Worm (Caenorhabditis elegans): ENCODE results near the gene F35C11.6.

The F35C11.6 gene

ce11 chrII:8269351-8269750 lies 10.4 kb upstream of the F35C11.6 start, which contains the start of gene K01C8.2 (continued):
- TF ChIP-seq ceh-32 (tag; optimal IDR thresholded peaks at IDR 0.05; ENCODE audit: poor library complexity) (no peak), mep-1 (tag; optimal IDR thresholded peaks at IDR 0.05) (no peak), arid-1 (GFP tag; conservative IDR thresholded peaks at IDR 0.05) (no peak)

ce11 chrII:8267679-8268078 lies 8.7 kb upstream of the F35C11.6 start:
- TF ChIP-seq hmg-1.1 (GFP tag; IDR thresholded peaks at IDR 0.05) (no peak), ceh-62 (tag; optimal IDR thresholded peaks at IDR 0.05) (no peak), hlh-30 (tag; optimal IDR thresholded peaks at IDR 0.05; ENCODE audit: insufficient read depth) (peak; percentile 17), unc-130 (GFP tag; optimal IDR thresholded peaks at IDR 0.05) (no peak), hlh-11 (tag; optimal IDR thresholded peaks at IDR 0.05) (peak; percentile 17), zfp-3 (GFP tag; conservative IDR thresholded peaks at IDR 0.05) (no peak), Y5F2A.4 (GFP tag; optimal IDR thresholded peaks at IDR 0.05) (no peak), mdl-1 (tag; optimal IDR thresholded peaks at IDR 0.05) (peak in 1 of 2 experiments; percentile 56), nhr-28 (tag; optimal IDR thresholded peaks at IDR 0.05) (peak; percentile 53), daf-19 (GFP tag; conservative IDR thresholded peaks at IDR 0.05) (no peak), set-16 (GFP tag; IDR thresholded peaks at IDR 0.05) (no peak)

ce11 chrII:8266559-8266958 lies 7.6 kb upstream of the F35C11.6 start:
- TF ChIP-seq nhr-28 (tag; optimal IDR thresholded peaks at IDR 0.05) (peak; percentile 56), jun-1 (tag; optimal IDR thresholded peaks at IDR 0.05) (no peak), nhr-41 (GFP tag; IDR thresholded peaks at IDR 0.05) (peak; percentile 87; the same call in 1 of the 2 replicates), pqm-1 (tag; optimal IDR thresholded peaks at IDR 0.05) (peak; percentile 89), snpc-4 (tag; optimal IDR thresholded peaks at IDR 0.05) (no peak), dmd-6 (GFP tag; IDR thresholded peaks at IDR 0.05) (peak; percentile 79), F49E8.2 (tag; optimal IDR thresholded peaks at IDR 0.05; ENCODE audit: borderline replicate concordance) (no peak), mxl-3 (GFP tag; optimal IDR thresholded peaks at IDR 0.05) (peak; percentile 38), cey-2 (tag; optimal IDR thresholded peaks at IDR 0.05; ENCODE audit: borderline replicate concordance, insufficient read depth) (no peak), hlh-11 (tag; optimal IDR thresholded peaks at IDR 0.05) (peak; percentile 35), lin-1 (GFP tag; IDR thresholded peaks at IDR 0.05) (peak; percentile 18; the same call in 1 of the 2 replicates)

DNA sequence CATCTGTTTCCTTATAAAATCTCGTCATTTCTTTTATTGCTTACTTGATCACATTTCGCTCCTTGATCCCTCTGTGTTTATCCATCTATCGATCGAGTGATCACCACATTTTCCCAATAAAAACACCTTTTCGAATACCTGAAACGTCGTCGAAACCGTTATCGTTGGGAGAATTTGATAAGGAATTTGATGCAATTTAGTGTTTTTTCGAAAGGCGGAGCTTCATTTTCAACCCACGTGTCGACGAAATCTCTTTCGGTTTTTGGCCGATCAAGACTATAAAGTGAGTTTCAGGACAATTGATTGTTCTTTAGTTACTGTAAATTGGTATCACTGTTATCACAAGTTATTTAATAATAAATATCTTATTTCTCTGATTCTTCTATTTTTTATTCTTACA lies 5.7 kb upstream of the F35C11.6 start, which contains the start of gene srdh-1:
Gene srdh-1, plus strand, starts transcription at position 43 of the 400 bp plus-strand sequence.
- TF ChIP-seq unc-62 (GFP tag; optimal IDR thresholded peaks at IDR 0.05 in 1 of 2) = no peak
- no peak for TF ChIP-seq unc-62 (tag; optimal IDR thresholded peaks at IDR 0.05)
- TF ChIP-seq mdl-1 (tag; optimal IDR thresholded peaks at IDR 0.05) = peak in 1 of 2 experiments; percentile 21
- TF ChIP-seq dmd-6 (GFP tag; IDR thresholded peaks at IDR 0.05) = peak; percentile 35; the same call in 1 of the 2 replicates
- TF ChIP-seq hlh-11 (tag; optimal IDR thresholded peaks at IDR 0.05) = peak; percentile 21
- peak; percentile 50 for TF ChIP-seq mxl-3 (GFP tag; optimal IDR thresholded peaks at IDR 0.05)
- TF ChIP-seq tra-1 (GFP tag; IDR thresholded peaks at IDR 0.05) = 0 out of 2 replicates have a peak, but pooled peaks have one; percentile 16
- TF ChIP-seq lin-29 (GFP tag; IDR thresholded peaks at IDR 0.05) = no peak
- no peak for TF ChIP-seq aly-2 (tag; optimal IDR thresholded peaks at IDR 0.05)
- TF ChIP-seq fos-1 (tag; optimal IDR thresholded peaks at IDR 0.05) = no peak
- peak; percentile 2 for TF ChIP-seq nhr-28 (tag; optimal IDR thresholded peaks at IDR 0.05)
- TF ChIP-seq daf-19 (GFP tag; conservative IDR thresholded peaks at IDR 0.05) = no peak
- TF ChIP-seq rbr-2 (tag; optimal IDR thresholded peaks at IDR 0.05) = no peak

- TF ChIP-seq mdt-29 (GFP tag; IDR thresholded peaks at IDR 0.05) = no peak
- peak; percentile 21 for TF ChIP-seq dve-1 (tag; optimal IDR thresholded peaks at IDR 0.05; ENCODE audit: insufficient read depth)
- TF ChIP-seq hlh-30 (tag; optimal IDR thresholded peaks at IDR 0.05; ENCODE audit: insufficient read depth) = peak; percentile 69
- TF ChIP-seq egl-43 (GFP tag; IDR thresholded peaks at IDR 0.05) = no peak
- no peak for TF ChIP-seq snpc-1.2 (GFP tag; IDR thresholded peaks at IDR 0.05)
- peak; percentile 7 for TF ChIP-seq hlh-11 (tag; optimal IDR thresholded peaks at IDR 0.05)
- TF ChIP-seq php-3 (GFP tag; IDR thresholded peaks at IDR 0.05) = no peak
- TF ChIP-seq lsy-2 (tag; optimal IDR thresholded peaks at IDR 0.05) = peak in 1 of 2 experiments; percentile 8
- TF ChIP-seq nhr-28 (tag; optimal IDR thresholded peaks at IDR 0.05) = peak; percentile 65
- TF ChIP-seq nhr-42 (GFP tag; IDR thresholded peaks at IDR 0.05) = no peak
- TF ChIP-seq nhr-25 (tag; optimal IDR thresholded peaks at IDR 0.05; ENCODE audit: borderline replicate concordance, insufficient read depth) = peak; percentile 20
- TF ChIP-seq mdl-1 (tag; optimal IDR thresholded peaks at IDR 0.05) = peak in 1 of 2 experiments; percentile 34
- peak; percentile 85 for TF ChIP-seq nhr-48 (tag; optimal IDR thresholded peaks at IDR 0.05)
- no peak for TF ChIP-seq nhr-10 (tag; optimal IDR thresholded peaks at IDR 0.05)
- peak; percentile 71 for TF ChIP-seq dmd-6 (GFP tag; IDR thresholded peaks at IDR 0.05)
- TF ChIP-seq hif-1 (tag; optimal IDR thresholded peaks at IDR 0.05) = no peak
- TF ChIP-seq unc-62 (GFP tag; optimal IDR thresholded peaks at IDR 0.05 in 1 of 2) = peak in 1 of 2 experiments; percentile 67
- no peak for TF ChIP-seq unc-62 (tag; optimal IDR thresholded peaks at IDR 0.05)
Measured at ce11 chrII:8263562-8263961, 4.6 kb upstream of the F35C11.6 start.
